Worm (Caenorhabditis elegans) whole organism, L3 larva: ENCODE measurements around the gene tag-234.

Experiments used
- fos-1 ChIP-seq: fragments of 150-350 bp; optimal IDR thresholded peaks from 2 replicates; lab custom pipeline; 2014; ENCODE audit warnings: missing biosample characterization, missing genetic modification characterization
- nhr-12 ChIP-seq: fragments of 150-350 bp; optimal IDR thresholded peaks from 2 replicates; lab custom pipeline; 2014; ENCODE audit warnings: missing biosample characterization, missing genetic modification characterization
- nhr-28 ChIP-seq: fragments of 150-350 bp; optimal IDR thresholded peaks from 2 replicates; lab custom pipeline; 2014; ENCODE audit warnings: missing biosample characterization, missing genetic modification characterization
- nhr-76 ChIP-seq: fragments of 150-350 bp; sonication (generic microtip); optimal IDR thresholded peaks from 5 replicates; lab custom pipeline; 2014; ENCODE audit warnings: missing biosample characterization, missing genetic modification characterization
- pha-4 ChIP-seq: fragments of 150-350 bp; optimal IDR thresholded peaks from 2 replicates; lab custom pipeline; 2014; ENCODE audit warnings: missing biosample characterization, missing genetic modification reagents, missing genetic modification characterization

DNA sequence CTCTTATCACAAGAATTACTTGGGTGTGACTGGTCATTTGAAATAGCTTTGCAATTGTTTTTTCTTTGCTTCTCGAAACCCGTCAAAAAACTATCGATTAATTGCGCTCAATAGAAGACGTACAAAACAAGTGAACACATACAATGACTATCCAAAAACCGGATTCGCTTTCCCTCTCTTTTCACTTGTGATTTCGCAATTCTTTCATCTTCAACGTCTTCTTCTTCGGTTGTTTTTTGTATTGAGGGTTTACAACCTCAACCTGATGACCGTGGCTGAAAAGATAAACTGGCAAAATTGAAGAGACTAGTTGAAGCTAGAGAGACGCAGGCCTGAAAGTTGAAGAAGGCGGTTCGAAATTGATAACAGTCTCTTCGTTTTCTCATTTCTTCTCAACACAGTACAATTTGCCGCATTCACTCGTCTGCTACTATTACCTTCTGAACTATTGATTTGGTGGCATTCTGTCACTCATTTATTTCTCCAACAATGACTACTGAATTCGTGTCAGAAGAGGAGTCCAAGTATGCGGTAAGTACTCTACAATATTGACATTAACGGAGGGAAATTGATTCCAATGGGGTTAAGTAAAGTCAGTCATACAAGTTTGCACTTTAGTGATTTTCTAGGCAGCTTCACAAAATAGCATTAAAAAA is 22.1 kb downstream of the tag-234 start:
- no peak for TF ChIP-seq nhr-12
- TF ChIP-seq pha-4 (tag; lab: Kevin White, UChicago): peak; percentile 17
- TF ChIP-seq nhr-76 (tag; lab: Kevin White, UChicago): no peak
- TF ChIP-seq nhr-28 (tag; lab: Kevin White, UChicago): no peak
- TF ChIP-seq fos-1 (tag; lab: Kevin White, UChicago): no peak
